Fruit fly (Drosophila melanogaster): ENCODE data around the gene ctrip.
A peak's percentile ranks its signal among the peaks of the same experiment; 100 is the strongest.

The ctrip gene

DNA sequence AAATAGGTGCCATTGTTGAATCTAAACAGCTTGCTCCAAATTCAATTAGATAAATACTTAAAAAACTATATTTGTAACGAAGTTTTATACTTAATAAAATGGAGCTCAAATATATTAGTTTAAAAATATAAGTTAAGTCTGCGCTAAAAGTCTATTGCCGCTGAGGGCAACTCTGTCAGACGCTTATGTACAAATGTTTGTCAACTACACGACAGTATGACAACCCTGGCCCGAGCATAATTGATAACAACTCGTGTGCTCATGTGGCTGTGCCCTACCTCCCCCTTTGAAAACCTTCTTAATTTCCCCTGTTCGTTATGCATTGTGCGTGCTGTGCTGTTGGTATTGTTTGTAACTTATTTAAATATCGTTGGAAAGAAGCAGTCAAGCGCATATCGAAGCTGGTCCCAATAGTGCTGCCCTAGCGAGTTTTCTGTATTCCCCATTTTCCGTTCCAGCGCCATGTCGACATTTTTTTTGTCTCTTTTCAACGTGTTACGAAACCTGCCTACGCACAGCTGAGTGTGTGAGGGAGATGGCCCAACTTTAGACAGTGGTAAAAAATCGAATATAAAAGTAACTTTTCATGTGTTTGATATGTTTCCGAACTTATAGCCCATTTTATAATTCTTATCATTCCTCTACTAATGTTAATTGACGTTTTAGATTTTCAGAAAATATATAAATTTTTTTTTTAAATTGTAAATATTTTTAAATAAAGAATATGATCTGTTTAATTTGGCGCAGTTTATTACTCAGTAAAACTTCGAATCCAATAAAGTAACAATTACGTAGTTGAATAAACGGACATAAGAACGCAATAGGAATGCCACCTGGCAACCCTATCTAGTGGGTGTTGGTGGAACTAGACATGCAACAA lies 6.8 kb downstream of the ctrip start (continued):
- TF ChIP-seq Trl (optimal IDR thresholded peaks at IDR 0.05) (no peak), Trl (GFP tag; optimal IDR thresholded peaks at IDR 0.05) (no peak), Mad (GFP tag; optimal IDR thresholded peaks at IDR 0.05) (no peak), HLH4C (GFP tag; IDR thresholded peaks at IDR 0.05; ENCODE audit: partially characterized antibody) (no peak), CG12219 (GFP tag; optimal IDR thresholded peaks at IDR 0.05) (no peak), CG3838 (GFP tag; optimal IDR thresholded peaks at IDR 0.05) (no peak), CG12942 (GFP tag; optimal IDR thresholded peaks at IDR 0.05) (peak; percentile 26), unpg (GFP tag; optimal IDR thresholded peaks at IDR 0.05) (peak; percentile 82), knrl (GFP tag; IDR thresholded peaks at IDR 0.05; ENCODE audit: partially characterized antibody) (no peak), lab (GFP tag; optimal IDR thresholded peaks at IDR 0.05) (peak; percentile 67), HmgD (GFP tag; optimal IDR thresholded peaks at IDR 0.05) (no peak), ab (GFP tag; optimal IDR thresholded peaks at IDR 0.05) (peak; percentile 27), CG11247 (GFP tag; IDR thresholded peaks at IDR 0.05) (no peak; the same call in 1 of the 2 replicates), CG18599 (GFP tag; optimal IDR thresholded peaks at IDR 0.05) (peak; percentile 71), Hr3 (GFP tag; optimal IDR thresholded peaks at IDR 0.05) (peak; percentile 55), CG6175 (GFP tag; IDR thresholded peaks at IDR 0.05) (no peak), chinmo (GFP tag; IDR thresholded peaks at IDR 0.05; ENCODE audit: partially characterized antibody) (peak; percentile 83; the same call in 1 of the 4 replicates), CG6765 (GFP tag; optimal IDR thresholded peaks at IDR 0.05) (peak; percentile 61), h (optimal IDR thresholded peaks at IDR 0.05) (no peak), cas (GFP tag; IDR thresholded peaks at IDR 0.05) (no peak), Sin3A (optimal IDR thresholded peaks at IDR 0.05) (no peak), CG16863 (GFP tag; optimal IDR thresholded peaks at IDR 0.05) (no peak), ac (GFP tag; optimal IDR thresholded peaks at IDR 0.05) (no peak), CG1233 (GFP tag; optimal IDR thresholded peaks at IDR 0.05) (peak; percentile 41), CG12744 (GFP tag; optimal IDR thresholded peaks at IDR 0.05) (no peak), fu2 (GFP tag; optimal IDR thresholded peaks at IDR 0.05) (no peak), Pdp1 (GFP tag; optimal IDR thresholded peaks at IDR 0.05) (peak; percentile 1 to 92), CG8944 (GFP tag; optimal IDR thresholded peaks at IDR 0.05) (no peak), pum (GFP tag; optimal IDR thresholded peaks at IDR 0.05) (peak; percentile 14), zfh2 (GFP tag; optimal IDR thresholded peaks at IDR 0.05) (no peak), wor (GFP tag; IDR thresholded peaks at IDR 0.05) (peak; percentile 44; the same call in 1 of the 2 replicates), CG3163 (GFP tag; optimal IDR thresholded peaks at IDR 0.05) (no peak), B-H1 (GFP tag; IDR thresholded peaks at IDR 0.05) (peak; percentile 38; the same call in 2 of the 3 replicates), CG15601 (tag; optimal IDR thresholded peaks at IDR 0.05) (peak; percentile 69), CG16813 (GFP tag; IDR thresholded peaks at IDR 0.05; ENCODE audit: partially characterized antibody) (no peak), CG10654 (GFP tag; optimal IDR thresholded peaks at IDR 0.05) (peak; percentile 52), Hmx (GFP tag; optimal IDR thresholded peaks at IDR 0.05) (no peak), yki (optimal IDR thresholded peaks at IDR 0.05) (no peak), hkb (optimal IDR thresholded peaks at IDR 0.05) (no peak), hkb (GFP tag; IDR thresholded peaks at IDR 0.05) (peak; percentile 65), emc (GFP tag; optimal IDR thresholded peaks at IDR 0.05) (no peak), CG18764 (GFP tag; optimal IDR thresholded peaks at IDR 0.05) (peak; percentile 45), Stat92E (GFP tag; optimal IDR thresholded peaks at IDR 0.05) (no peak), caup (GFP tag; optimal IDR thresholded peaks at IDR 0.05; ENCODE audit: severe bottlenecking) (peak; percentile 45), sqz (GFP tag; optimal IDR thresholded peaks at IDR 0.05) (peak; percentile 79), CG14014 (GFP tag; IDR thresholded peaks at IDR 0.05) (peak; percentile 55), Chrac-16 (GFP tag; optimal IDR thresholded peaks at IDR 0.05) (peak; percentile 48), grn (GFP tag; optimal IDR thresholded peaks at IDR 0.05) (no peak), mld (GFP tag; IDR thresholded peaks at IDR 0.05; ENCODE audit: partially characterized antibody) (no peak), CG18011 (GFP tag; optimal IDR thresholded peaks at IDR 0.05) (no peak)
